Worm (Caenorhabditis elegans) whole organism, early embryonic: Measurements from ENCODE around the gene ing-3.

Experiments
- B0310.2 ChIP-seq: sonication (generic microtip); optimal IDR thresholded peaks from 2 replicates; lab custom pipeline; 2016; ENCODE audit warnings: mild to moderate bottlenecking, missing genetic modification characterization, missing compliant biosample characterization
- flt-1 ChIP-seq: fragments of 200-800 bp; sonication (Bioruptor generic); IDR thresholded peaks from 2 replicates; pipeline ENCODE4 v1.3.6; 2022; ENCODE audit warnings: missing genetic modification characterization, missing compliant biosample characterization
- sea-1 ChIP-seq: fragments of 200-800 bp; sonication (Bioruptor generic); conservative IDR thresholded peaks from 2 replicates; pipeline ENCODE4 v1.3.6; 2022; ENCODE audit warnings: missing genetic modification characterization, missing compliant biosample characterization

- no peak for TF ChIP-seq flt-1 (GFP tag; lab: Robert Waterston, UW)
- TF ChIP-seq sea-1 (GFP tag; lab: Robert Waterston, UW), result no peak
- no peak for TF ChIP-seq B0310.2
Measured at ce11 chrII:13839454-13839853, 36.4 kb upstream of the ing-3 start.
